Fruit fly (Drosophila melanogaster): ENCODE results near the gene TM9SF2.

Gene TM9SF2

dm6 chr2L:20695066-20695465, 39.0 kb downstream of the TM9SF2 start:
- TF ChIP-seq CG17806 (tag; optimal IDR thresholded peaks at IDR 0.05) (no peak), Pif1A (GFP tag; optimal IDR thresholded peaks at IDR 0.05) (peak; percentile 48), Pif1B (GFP tag; optimal IDR thresholded peaks at IDR 0.05) (peak; percentile 35), gl (tag; optimal IDR thresholded peaks at IDR 0.05) (no peak), CG14655 (GFP tag; optimal IDR thresholded peaks at IDR 0.05) (peak; percentile 59), CG8159 (tag; optimal IDR thresholded peaks at IDR 0.05) (no peak), CG13204 (GFP tag; optimal IDR thresholded peaks at IDR 0.05) (no peak), Ets98B (GFP tag; IDR thresholded peaks at IDR 0.05) (peak; percentile 40; the same call in 1 of the 2 replicates), EcR (GFP tag; optimal IDR thresholded peaks at IDR 0.05) (no peak), CG32121 (GFP tag; IDR thresholded peaks at IDR 0.05) (no peak), CG8301 (tag; optimal IDR thresholded peaks at IDR 0.05) (peak; percentile 36), fd96Ca (GFP tag; IDR thresholded peaks at IDR 0.05) (peak; percentile 39; the same call in 2 of the 3 replicates), CG15710 (tag; optimal IDR thresholded peaks at IDR 0.05) (no peak), CG9948 (tag; optimal IDR thresholded peaks at IDR 0.05) (no peak), rn (GFP tag; IDR thresholded peaks at IDR 0.05) (no peak), CG12605 (GFP tag; IDR thresholded peaks at IDR 0.05) (no peak), CG10348 (GFP tag; IDR thresholded peaks at IDR 0.05) (no peak), D1 (tag; optimal IDR thresholded peaks at IDR 0.05) (no peak), CG34367 (tag; optimal IDR thresholded peaks at IDR 0.05) (peak; percentile 2), Snoo (tag; optimal IDR thresholded peaks at IDR 0.05) (no peak), CG4496 (GFP tag; IDR thresholded peaks at IDR 0.05) (no peak)

dm6 chr2L:20690055-20690454, 44.1 kb downstream of the TM9SF2 start:
- TF ChIP-seq CG4496 (GFP tag; IDR thresholded peaks at IDR 0.05) (0 out of 3 replicates have a peak, but pooled peaks have one; percentile 18), Snoo (tag; optimal IDR thresholded peaks at IDR 0.05) (no peak)

dm6 chr2L:20688722-20689121, 45.4 kb downstream of the TM9SF2 start:
- TF ChIP-seq EcR (GFP tag; optimal IDR thresholded peaks at IDR 0.05), result no peak
- TF ChIP-seq CG17806 (tag; optimal IDR thresholded peaks at IDR 0.05), result no peak
- no peak for TF ChIP-seq CG4496 (GFP tag; IDR thresholded peaks at IDR 0.05)

- no peak for TF ChIP-seq EcR (GFP tag; optimal IDR thresholded peaks at IDR 0.05)
- TF ChIP-seq fd96Ca (GFP tag; IDR thresholded peaks at IDR 0.05), result no peak
- TF ChIP-seq CG32121 (GFP tag; IDR thresholded peaks at IDR 0.05), result no peak
- TF ChIP-seq CG14655 (GFP tag; optimal IDR thresholded peaks at IDR 0.05), result no peak
- TF ChIP-seq D1 (tag; optimal IDR thresholded peaks at IDR 0.05), result no peak
- no peak for TF ChIP-seq Pif1B (GFP tag; optimal IDR thresholded peaks at IDR 0.05)
- TF ChIP-seq CG17806 (tag; optimal IDR thresholded peaks at IDR 0.05), result no peak
- TF ChIP-seq CG8301 (tag; optimal IDR thresholded peaks at IDR 0.05), result no peak
- TF ChIP-seq CG15710 (tag; optimal IDR thresholded peaks at IDR 0.05), result no peak
- no peak for TF ChIP-seq Ets98B (GFP tag; IDR thresholded peaks at IDR 0.05)
- TF ChIP-seq gl (tag; optimal IDR thresholded peaks at IDR 0.05), result no peak
- TF ChIP-seq rn (GFP tag; IDR thresholded peaks at IDR 0.05), result no peak
- no peak for TF ChIP-seq CG12605 (GFP tag; IDR thresholded peaks at IDR 0.05)
- no peak for TF ChIP-seq Snoo (tag; optimal IDR thresholded peaks at IDR 0.05)
- TF ChIP-seq Pif1A (GFP tag; optimal IDR thresholded peaks at IDR 0.05), result no peak
These were observed 51.9 kb downstream of the TM9SF2 start, which contains the start of gene CG2617 for dm6 chr2L:20682136-20682733. CG2617 (plus strand) TSS chr2L:20682368.

- TF ChIP-seq CG15710 (tag; optimal IDR thresholded peaks at IDR 0.05), result peak; percentile 63
- peak; percentile 73 for TF ChIP-seq Pif1B (GFP tag; optimal IDR thresholded peaks at IDR 0.05)
- TF ChIP-seq Pif1A (GFP tag; optimal IDR thresholded peaks at IDR 0.05), result no peak
- 0 out of 2 replicates have a peak, but pooled peaks have one; percentile 12 for TF ChIP-seq CG32121 (GFP tag; IDR thresholded peaks at IDR 0.05)
- 0 out of 3 replicates have a peak, but pooled peaks have one; percentile 62 for TF ChIP-seq CG4496 (GFP tag; IDR thresholded peaks at IDR 0.05)
- TF ChIP-seq CG14655 (GFP tag; optimal IDR thresholded peaks at IDR 0.05), result no peak
- peak; percentile 35 for TF ChIP-seq CG34367 (tag; optimal IDR thresholded peaks at IDR 0.05)
- TF ChIP-seq Ets98B (GFP tag; IDR thresholded peaks at IDR 0.05), result 0 out of 2 replicates have a peak, but pooled peaks have one; percentile 13
- peak; percentile 52; the same call in 1 of the 2 replicates for TF ChIP-seq CG12605 (GFP tag; IDR thresholded peaks at IDR 0.05)
- peak; percentile 22 for TF ChIP-seq CG8301 (tag; optimal IDR thresholded peaks at IDR 0.05)
These were observed 52.4 kb downstream of the TM9SF2 start, which contains the start of gene Cen for dm6 chr2L:20681648-20682098. Cen (minus strand) TSS chr2L:20681846.
